Fruit fly (Drosophila melanogaster) whole organism: Measurements from ENCODE around the gene Art1.

ENCODE experiments used
- CG8478 ChIP-seq: fragments of >200 bp; optimal IDR thresholded peaks from 2 replicates; lab custom pipeline; 2018; ENCODE audit warnings: inconsistent platforms
- Dll ChIP-seq: fragments of >200 bp; optimal IDR thresholded peaks from 2 replicates; lab custom pipeline; 2017
- EcR ChIP-seq, 2 experiments: fragments of >200 bp; optimal IDR thresholded peaks; 2 replicates each; lab custom pipeline; 2017; ENCODE audit warnings: missing biosample characterization in 2 of 2, missing genetic modification characterization in 2 of 2, missing genetic modification reagents in 2 of 2
- pan ChIP-seq: fragments of >200 bp; optimal IDR thresholded peaks from 2 replicates; lab custom pipeline; 2017
- psq ChIP-seq: fragments of >200 bp; optimal IDR thresholded peaks from 2 replicates; lab custom pipeline; 2017
- usp ChIP-seq: fragments of >200 bp; optimal IDR thresholded peaks from 2 replicates; lab custom pipeline; 2017; ENCODE audit warnings: missing biosample characterization, missing genetic modification characterization, mixed read lengths

Gene Art1

DNA sequence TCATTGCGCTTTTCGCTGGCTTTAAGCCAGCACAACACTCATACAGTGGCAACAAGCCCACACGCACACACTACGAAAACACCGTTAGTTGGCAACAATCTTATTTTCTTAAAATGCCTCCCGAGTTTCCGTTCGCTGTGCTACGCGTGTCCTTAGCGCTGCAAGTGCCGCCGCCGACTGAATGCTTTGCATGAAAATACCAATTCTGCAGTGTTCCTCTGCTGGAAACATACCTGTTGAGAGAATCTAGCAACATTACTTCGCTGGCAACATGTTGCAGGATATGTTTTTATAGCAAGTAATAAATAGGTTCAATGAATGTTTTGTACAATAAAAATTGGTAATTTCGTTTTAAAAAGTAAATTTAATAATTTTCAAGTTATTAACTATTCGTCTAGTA lies 37.0 kb downstream of the Art1 start, which contains the start of gene TkR86C:
Gene TkR86C, minus strand, starts transcription at position 168 of the 400 bp plus-strand sequence.
- no peak for TF ChIP-seq EcR (GFP tag; optimal IDR thresholded peaks at IDR 0.05; lab: Kevin White, UChicago)
- no peak for TF ChIP-seq psq (lab: Kevin White, UChicago)
- no peak for TF ChIP-seq usp (GFP tag; lab: Kevin White, UChicago)
- TF ChIP-seq pan (lab: Kevin White, UChicago), result no peak
- no peak for TF ChIP-seq Dll (lab: Kevin White, UChicago)
- TF ChIP-seq CG8478 (lab: Kevin White, UChicago), result no peak

dm6 chr3R:10747650-10748049 lies 40.4 kb downstream of the Art1 start:
- no peak for TF ChIP-seq usp (GFP tag; lab: Kevin White, UChicago)
- TF ChIP-seq CG8478 (lab: Kevin White, UChicago), result no peak
- TF ChIP-seq EcR (GFP tag; optimal IDR thresholded peaks at IDR 0.05; lab: Kevin White, UChicago), result no peak
- TF ChIP-seq pan (lab: Kevin White, UChicago), result no peak
- no peak for TF ChIP-seq psq (lab: Kevin White, UChicago)
- TF ChIP-seq Dll (lab: Kevin White, UChicago), result no peak
